Worm (Caenorhabditis elegans): ENCODE results near the gene acr-14.

DNA sequence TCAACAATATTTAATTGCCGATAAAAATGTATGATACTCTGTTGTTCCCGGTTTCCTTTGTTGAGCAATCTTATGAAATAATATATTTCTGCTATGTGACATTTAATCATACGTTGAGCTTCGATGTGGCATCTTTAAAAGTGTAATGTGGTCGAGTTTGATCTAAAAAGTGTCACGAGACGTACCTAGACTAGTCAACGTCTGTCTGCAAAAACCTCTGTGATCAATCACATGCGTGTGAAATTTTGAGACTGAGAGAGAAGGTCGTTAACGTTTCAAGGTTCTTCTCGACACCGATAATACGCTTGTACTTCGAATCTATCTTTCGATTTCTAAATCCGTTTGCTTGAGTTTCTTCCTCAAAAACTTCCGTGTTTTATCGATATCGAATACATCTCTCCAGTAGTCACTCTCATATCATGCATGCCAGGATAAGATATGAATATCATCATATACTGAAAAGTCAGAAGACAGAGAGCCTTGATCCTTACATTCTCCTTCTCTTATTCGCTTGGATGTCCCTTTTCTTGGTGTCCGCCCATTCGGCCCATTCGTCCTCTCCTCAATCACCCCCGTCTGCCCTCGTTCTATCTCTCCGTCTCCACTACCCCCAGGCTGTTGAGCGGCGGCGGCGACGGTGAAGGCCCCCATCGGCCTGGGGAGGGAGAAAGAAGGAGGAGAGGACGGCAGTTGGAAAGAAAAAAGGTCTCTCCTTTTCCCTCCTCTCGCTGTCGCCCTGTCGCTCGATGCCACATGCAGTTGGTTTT lies 48.5 kb downstream of the acr-14 start:
- TF ChIP-seq cey-2 (tag; optimal IDR thresholded peaks at IDR 0.05; ENCODE audit: borderline replicate concordance, insufficient read depth) (no peak), egl-27 (tag; optimal IDR thresholded peaks at IDR 0.05) (no peak)

Data from whole organism, L4 larva.